Fruit fly (Drosophila melanogaster): ENCODE data around the gene Taf4.

Gene Taf4

DNA sequence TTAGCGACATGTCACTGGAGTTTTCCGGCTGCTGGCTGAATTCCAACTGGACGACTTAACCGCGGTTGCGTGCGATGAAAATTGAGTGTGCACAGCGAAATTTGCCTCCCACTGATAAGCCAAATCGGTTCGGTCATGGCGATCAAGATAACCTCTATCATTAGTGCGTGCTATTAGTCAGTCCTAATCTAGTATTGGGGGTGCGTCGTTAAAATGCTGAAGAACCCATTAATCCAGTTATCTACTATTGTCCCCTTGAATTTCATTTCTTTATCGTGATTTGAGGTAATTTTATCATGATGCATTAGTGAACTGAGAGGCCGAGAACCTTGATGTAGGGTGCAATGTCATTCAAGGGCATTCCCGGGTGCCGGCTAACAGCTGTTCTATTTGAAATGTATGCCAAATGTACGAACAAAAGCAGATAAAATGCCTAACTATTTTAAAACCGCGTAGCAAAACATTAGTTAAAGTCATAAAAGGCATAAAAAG, 15.5 kb downstream of the Taf4 start, which contains the start of gene Pgm1 (continued):
- no peak for TF ChIP-seq CG2116 (GFP tag; optimal IDR thresholded peaks at IDR 0.05)
- peak; percentile 75 for TF ChIP-seq zen (tag; optimal IDR thresholded peaks at IDR 0.05)
- TF ChIP-seq CG12219 (GFP tag; optimal IDR thresholded peaks at IDR 0.05) = peak; percentile 84
- TF ChIP-seq Scr (GFP tag; IDR thresholded peaks at IDR 0.05; ENCODE audit: partially characterized antibody) = no peak
- TF ChIP-seq CG1647 (GFP tag; optimal IDR thresholded peaks at IDR 0.05) = peak; percentile 61
- TF ChIP-seq CG1024 (GFP tag; IDR thresholded peaks at IDR 0.05) = peak; percentile 46; the same call in 1 of the 2 replicates
- TF ChIP-seq BtbVII (GFP tag; optimal IDR thresholded peaks at IDR 0.05) = peak; percentile 77
- TF ChIP-seq pita (GFP tag; optimal IDR thresholded peaks at IDR 0.05) = no peak
- TF ChIP-seq chn (GFP tag; optimal IDR thresholded peaks at IDR 0.05) = peak; percentile 89
- TF ChIP-seq cad (GFP tag; optimal IDR thresholded peaks at IDR 0.05) = no peak
- TF ChIP-seq Blimp-1 (GFP tag; optimal IDR thresholded peaks at IDR 0.05) = no peak
- TF ChIP-seq Abd-B (GFP tag; optimal IDR thresholded peaks at IDR 0.05) = no peak
- no peak for TF ChIP-seq Deaf1 (tag; optimal IDR thresholded peaks at IDR 0.05)
- peak; percentile 76 for TF ChIP-seq kay (GFP tag; optimal IDR thresholded peaks at IDR 0.05)
- TF ChIP-seq hkb (optimal IDR thresholded peaks at IDR 0.05) = peak; percentile 59
- peak; percentile 73 for TF ChIP-seq hkb (GFP tag; IDR thresholded peaks at IDR 0.05)
- TF ChIP-seq sqz (GFP tag; optimal IDR thresholded peaks at IDR 0.05) = no peak
- TF ChIP-seq chif (GFP tag; optimal IDR thresholded peaks at IDR 0.05) = peak; percentile 88 to 90
- 0 out of 4 replicates have a peak, but pooled peaks have one; percentile 24 for TF ChIP-seq chinmo (GFP tag; IDR thresholded peaks at IDR 0.05; ENCODE audit: partially characterized antibody)
- TF ChIP-seq Stat92E (GFP tag; optimal IDR thresholded peaks at IDR 0.05) = peak in 1 of 3 experiments; percentile 87
- no peak for TF ChIP-seq hbn (GFP tag; IDR thresholded peaks at IDR 0.05; ENCODE audit: partially characterized antibody)
- peak; percentile 48 for TF ChIP-seq slou (GFP tag; optimal IDR thresholded peaks at IDR 0.05)
- TF ChIP-seq mld (GFP tag; IDR thresholded peaks at IDR 0.05; ENCODE audit: partially characterized antibody) = no peak
- peak; percentile 67; the same call in 1 of the 3 replicates for TF ChIP-seq so (GFP tag; IDR thresholded peaks at IDR 0.05)
- no peak for TF ChIP-seq D (optimal IDR thresholded peaks at IDR 0.05)
- peak; percentile 74 for TF ChIP-seq D (GFP tag; optimal IDR thresholded peaks at IDR 0.05)
- no peak for TF ChIP-seq Sox102F (GFP tag; optimal IDR thresholded peaks at IDR 0.05)
- no peak for TF ChIP-seq eve (GFP tag; optimal IDR thresholded peaks at IDR 0.05)
- TF ChIP-seq CG9797 (GFP tag; optimal IDR thresholded peaks at IDR 0.05) = peak; percentile 36
- TF ChIP-seq pzg (GFP tag; optimal IDR thresholded peaks at IDR 0.05) = peak; percentile 31
- peak; percentile 33 for TF ChIP-seq pros (GFP tag; optimal IDR thresholded peaks at IDR 0.05)
- TF ChIP-seq gsb (GFP tag; IDR thresholded peaks at IDR 0.05) = peak; percentile 50; the same call in 1 of the 2 replicates
- peak; percentile 70 for TF ChIP-seq Aef1 (GFP tag; IDR thresholded peaks at IDR 0.05)
- no peak for TF ChIP-seq CG7745 (tag; optimal IDR thresholded peaks at IDR 0.05)
- peak; percentile 82 for TF ChIP-seq cwo (GFP tag; optimal IDR thresholded peaks at IDR 0.05)
- peak in 1 of 2 experiments; percentile 80 for TF ChIP-seq Hr78 (GFP tag; optimal IDR thresholded peaks at IDR 0.05)
- no peak for TF ChIP-seq CG6791 (GFP tag; IDR thresholded peaks at IDR 0.05; ENCODE audit: partially characterized antibody)
- peak; percentile 25 for TF ChIP-seq Elba2 (GFP tag; optimal IDR thresholded peaks at IDR 0.05)
- no peak for TF ChIP-seq CG4360 (GFP tag; IDR thresholded peaks at IDR 0.05)
- TF ChIP-seq repo (GFP tag; optimal IDR thresholded peaks at IDR 0.05) = peak; percentile 89
- TF ChIP-seq kah (GFP tag; optimal IDR thresholded peaks at IDR 0.05) = peak; percentile 50
- no peak for TF ChIP-seq Kr (GFP tag; optimal IDR thresholded peaks at IDR 0.05)
- TF ChIP-seq CG16863 (GFP tag; optimal IDR thresholded peaks at IDR 0.05) = peak; percentile 92
- TF ChIP-seq CG14050 (GFP tag; IDR thresholded peaks at IDR 0.05) = peak; percentile 61
- TF ChIP-seq CG2712 (tag; optimal IDR thresholded peaks at IDR 0.05) = peak; percentile 77
- TF ChIP-seq pnt (GFP tag; optimal IDR thresholded peaks at IDR 0.05) = peak; percentile 83
- TF ChIP-seq Awh (GFP tag; IDR thresholded peaks at IDR 0.05) = peak; percentile 75
- peak; percentile 87 for TF ChIP-seq CG9876 (GFP tag; optimal IDR thresholded peaks at IDR 0.05)
- peak; percentile 79 for TF ChIP-seq dysf (GFP tag; IDR thresholded peaks at IDR 0.05)
- TF ChIP-seq GATAe (GFP tag; conservative IDR thresholded peaks at IDR 0.05) = peak; percentile 89

All from whole organism, embryonic.